Fruit fly (Drosophila melanogaster): Measurements from ENCODE around the gene CG13454.
A peak's percentile ranks its signal among the peaks of the same experiment; 100 is the strongest.

CG13454 gene

dm6 chr3L:15507148-15507896 is 9.5 kb downstream of the CG13454 start:
- no peak for TF ChIP-seq Clk (GFP tag; optimal IDR thresholded peaks at IDR 0.05)
- TF ChIP-seq cic (GFP tag; optimal IDR thresholded peaks at IDR 0.05) = no peak
- no peak for TF ChIP-seq CG1620 (GFP tag; optimal IDR thresholded peaks at IDR 0.05)
- no peak for TF ChIP-seq CG14711 (tag; optimal IDR thresholded peaks at IDR 0.05)
- TF ChIP-seq pad (GFP tag; optimal IDR thresholded peaks at IDR 0.05) = no peak
- no peak for TF ChIP-seq bab1 (GFP tag; optimal IDR thresholded peaks at IDR 0.05)
- TF ChIP-seq kay (GFP tag; ENCODE audit: borderline replicate concordance) = no peak
- no peak for TF ChIP-seq CG11617 (GFP tag; optimal IDR thresholded peaks at IDR 0.05)
- no peak for TF ChIP-seq CG5204 (GFP tag; optimal IDR thresholded peaks at IDR 0.05)
- no peak for TF ChIP-seq CG33017 (tag; optimal IDR thresholded peaks at IDR 0.05)
- no peak for TF ChIP-seq tj (GFP tag; optimal IDR thresholded peaks at IDR 0.05)
- TF ChIP-seq toe (GFP tag; optimal IDR thresholded peaks at IDR 0.05) = no peak
- TF ChIP-seq Crg-1 (GFP tag; optimal IDR thresholded peaks at IDR 0.05) = no peak
- no peak for TF ChIP-seq cnc (optimal IDR thresholded peaks at IDR 0.05)
- no peak for TF ChIP-seq Mnt (GFP tag; optimal IDR thresholded peaks at IDR 0.05)
- TF ChIP-seq Hr96 (GFP tag; optimal IDR thresholded peaks at IDR 0.05) = no peak
- no peak for TF ChIP-seq ovo (GFP tag; optimal IDR thresholded peaks at IDR 0.05)
- TF ChIP-seq CG12768 (GFP tag; optimal IDR thresholded peaks at IDR 0.05) = no peak

dm6 chr3L:15506174-15506926 is 10.5 kb downstream of the CG13454 start:
- TF ChIP-seq CG1620 (GFP tag; optimal IDR thresholded peaks at IDR 0.05) (no peak), ovo (GFP tag; optimal IDR thresholded peaks at IDR 0.05) (no peak), cic (GFP tag; optimal IDR thresholded peaks at IDR 0.05) (peak; percentile 53)

- TF ChIP-seq CG33017 (tag; optimal IDR thresholded peaks at IDR 0.05) = no peak
- TF ChIP-seq CG12768 (GFP tag; optimal IDR thresholded peaks at IDR 0.05) = no peak
- no peak for TF ChIP-seq cic (GFP tag; optimal IDR thresholded peaks at IDR 0.05)
- no peak for TF ChIP-seq CG1620 (GFP tag; optimal IDR thresholded peaks at IDR 0.05)
- TF ChIP-seq Mnt (GFP tag; optimal IDR thresholded peaks at IDR 0.05) = no peak
- no peak for TF ChIP-seq Hr96 (GFP tag; optimal IDR thresholded peaks at IDR 0.05)
- no peak for TF ChIP-seq Crg-1 (GFP tag; optimal IDR thresholded peaks at IDR 0.05)
Observed at dm6 chr3L:15504687-15505086, 12.2 kb downstream of the CG13454 start, which contains the start of gene CG7857. CG7857 (minus strand) TSS chr3L:15504894.

- TF ChIP-seq CG1620 (GFP tag; optimal IDR thresholded peaks at IDR 0.05) (no peak), cic (GFP tag; optimal IDR thresholded peaks at IDR 0.05) (peak; percentile 8), ovo (GFP tag; optimal IDR thresholded peaks at IDR 0.05) (no peak)
Observed at dm6 chr3L:15502256-15502655, 14.6 kb downstream of the CG13454 start.

dm6 chr3L:15501646-15501972 is 15.2 kb downstream of the CG13454 start:
- TF ChIP-seq CG12768 (GFP tag; optimal IDR thresholded peaks at IDR 0.05) (peak; percentile 27), cic (GFP tag; optimal IDR thresholded peaks at IDR 0.05) (peak; percentile 9), pad (GFP tag; optimal IDR thresholded peaks at IDR 0.05) (no peak), CG14711 (tag; optimal IDR thresholded peaks at IDR 0.05) (no peak), Mnt (GFP tag; optimal IDR thresholded peaks at IDR 0.05) (peak; percentile 60), tj (GFP tag; optimal IDR thresholded peaks at IDR 0.05) (no peak), toe (GFP tag; optimal IDR thresholded peaks at IDR 0.05) (no peak), Hr96 (GFP tag; optimal IDR thresholded peaks at IDR 0.05) (no peak), bab1 (GFP tag; optimal IDR thresholded peaks at IDR 0.05) (no peak), Clk (GFP tag; optimal IDR thresholded peaks at IDR 0.05) (no peak)

dm6 chr3L:15500813-15501645 is 15.8 kb downstream of the CG13454 start, which contains the start of gene CG7272:
CG7272 (plus strand) TSS chr3L:15500938.
- peak; percentile 43 for TF ChIP-seq CG12768 (GFP tag; optimal IDR thresholded peaks at IDR 0.05)
- peak in 1 of 2 experiments; percentile 63 for TF ChIP-seq cnc (optimal IDR thresholded peaks at IDR 0.05)
- TF ChIP-seq kay (GFP tag; ENCODE audit: borderline replicate concordance) = no peak
- TF ChIP-seq CG7101 (tag; optimal IDR thresholded peaks at IDR 0.05) = peak; percentile 22
- peak; percentile 82 for TF ChIP-seq cic (GFP tag; optimal IDR thresholded peaks at IDR 0.05)
- no peak for TF ChIP-seq toe (GFP tag; optimal IDR thresholded peaks at IDR 0.05)
- TF ChIP-seq CG11617 (GFP tag; optimal IDR thresholded peaks at IDR 0.05) = peak; percentile 16
- TF ChIP-seq Crg-1 (GFP tag; optimal IDR thresholded peaks at IDR 0.05) = peak; percentile 0
- no peak for TF ChIP-seq CG14711 (tag; optimal IDR thresholded peaks at IDR 0.05)
- no peak for TF ChIP-seq CG1620 (GFP tag; optimal IDR thresholded peaks at IDR 0.05)
- no peak for TF ChIP-seq Hr96 (GFP tag; optimal IDR thresholded peaks at IDR 0.05)
- peak; percentile 74 for TF ChIP-seq Mnt (GFP tag; optimal IDR thresholded peaks at IDR 0.05)
- no peak for TF ChIP-seq CG5204 (GFP tag; optimal IDR thresholded peaks at IDR 0.05)
- peak; percentile 21 for TF ChIP-seq CG33017 (tag; optimal IDR thresholded peaks at IDR 0.05)

Data from whole organism, adult.